Worm (Caenorhabditis elegans) whole organism, L4 larva: Measurements from ENCODE around the gene F47B8.1.

Source experiments
- D1046.2 ChIP-seq: fragments of 200-800 bp; sonication (Bioruptor generic); IDR thresholded peaks from 2 replicates; pipeline ENCODE4 v1.3.6; 2022; ENCODE audit warnings: missing genetic modification characterization, missing compliant biosample characterization
- F10B5.3 ChIP-seq: sonication (generic microtip); optimal IDR thresholded peaks from 2 replicates; lab custom pipeline; 2016; ENCODE audit warnings: mild to moderate bottlenecking, missing genetic modification characterization, missing compliant biosample characterization
- F26F4.8 ChIP-seq: fragments of 200-800 bp; sonication (Bioruptor generic); conservative IDR thresholded peaks from 2 replicates; pipeline ENCODE4 v1.3.6; 2022; ENCODE audit warnings: missing genetic modification characterization, missing compliant biosample characterization
- F44E2.7 ChIP-seq: fragments of 200-800 bp; sonication (Bioruptor generic); IDR thresholded peaks from 2 replicates; pipeline ENCODE4 v2.1.2; 2022; ENCODE audit warnings: missing genetic modification characterization, missing compliant biosample characterization
- F49E8.2 ChIP-seq: sonication (generic microtip); optimal IDR thresholded peaks from 2 replicates; lab custom pipeline; 2016; ENCODE audit warnings: missing compliant biosample characterization, mild to moderate bottlenecking, missing genetic modification characterization, borderline replicate concordance
- T26A8.4 ChIP-seq: fragments of 200-800 bp; sonication (Bioruptor generic); IDR thresholded peaks from 2 replicates; pipeline ENCODE4 v1.3.6; 2022; ENCODE audit warnings: missing genetic modification characterization, missing compliant biosample characterization
- Y105C5A.15 ChIP-seq: fragments of 200-800 bp; sonication (Bioruptor generic); IDR thresholded peaks from 2 replicates; pipeline ENCODE4 v1.3.6; 2022; ENCODE audit warnings: missing genetic modification characterization, missing compliant biosample characterization
- Y48G9A.11 ChIP-seq: fragments of 200-800 bp; sonication (Bioruptor generic); IDR thresholded peaks from 2 replicates; pipeline ENCODE4 v1.3.6; 2022; ENCODE audit warnings: missing genetic modification reagents, missing genetic modification characterization, missing compliant biosample characterization
- aly-2 ChIP-seq: sonication (generic microtip); optimal IDR thresholded peaks from 2 replicates; lab custom pipeline; 2018; ENCODE audit warnings: missing biosample characterization, missing genetic modification characterization
- ama-1 ChIP-seq: fragments of 150-350 bp; optimal IDR thresholded peaks from 2 replicates; lab custom pipeline; 2014; ENCODE audit warnings: inconsistent platforms, mixed read lengths
- ceh-20 ChIP-seq: fragments of 200-800 bp; sonication (Bioruptor generic); IDR thresholded peaks from 2 replicates; pipeline ENCODE4 v1.3.6; 2022; ENCODE audit warnings: missing genetic modification reagents, missing genetic modification characterization, missing compliant biosample characterization
- ces-1 ChIP-seq: fragments of 150-350 bp; sonication (generic microtip); optimal IDR thresholded peaks from 4 replicates; lab custom pipeline; 2014; ENCODE audit warnings: missing biosample characterization, missing genetic modification reagents, missing genetic modification characterization
- cey-2 ChIP-seq: sonication (generic microtip); optimal IDR thresholded peaks from 3 replicates; lab custom pipeline; 2017; ENCODE audit warnings: missing genetic modification characterization, mild to moderate bottlenecking, missing compliant biosample characterization, antibody characterized with exemption, borderline replicate concordance; ENCODE audit not compliant: insufficient read depth
- ctbp-1 ChIP-seq: fragments of 200-800 bp; sonication (Bioruptor generic); IDR thresholded peaks from 2 replicates; pipeline ENCODE4 v1.3.6; 2022; ENCODE audit warnings: missing genetic modification reagents, missing genetic modification characterization, missing compliant biosample characterization
- daf-12 ChIP-seq: fragments of 150-350 bp; optimal IDR thresholded peaks from 2 replicates; lab custom pipeline; 2014; ENCODE audit warnings: missing biosample characterization, missing genetic modification reagents, missing genetic modification characterization
- duxl-1 ChIP-seq: sonication (generic microtip); optimal IDR thresholded peaks from 2 replicates; lab custom pipeline; 2016; ENCODE audit warnings: mild to moderate bottlenecking, missing genetic modification characterization, moderate library complexity, missing compliant biosample characterization; ENCODE audit not compliant: poor library complexity
- egl-43 ChIP-seq: fragments of 200-800 bp; sonication (Bioruptor generic); IDR thresholded peaks from 2 replicates; pipeline ENCODE4 v1.3.6; 2022; ENCODE audit warnings: missing genetic modification reagents, missing genetic modification characterization, missing compliant biosample characterization
- fkh-10 ChIP-seq: fragments of 150-350 bp; optimal IDR thresholded peaks from 2 replicates; lab custom pipeline; 2014; ENCODE audit warnings: missing biosample characterization, missing genetic modification reagents, missing genetic modification characterization
- fos-1 ChIP-seq: fragments of 150-350 bp; optimal IDR thresholded peaks from 2 replicates; lab custom pipeline; 2014; ENCODE audit warnings: missing biosample characterization, missing genetic modification characterization
- hlh-11 ChIP-seq: fragments of 200-800 bp; sonication (Bioruptor generic); optimal IDR thresholded peaks from 2 replicates; lab custom pipeline; 2018; ENCODE audit warnings: mild to moderate bottlenecking, missing genetic modification characterization, missing compliant biosample characterization
- hmg-1.1 ChIP-seq: fragments of 200-800 bp; sonication (Bioruptor generic); IDR thresholded peaks from 2 replicates; pipeline ENCODE4 v1.3.6; 2022; ENCODE audit warnings: missing genetic modification reagents, missing genetic modification characterization, missing compliant biosample characterization
- jun-1 ChIP-seq: fragments of 150-350 bp; optimal IDR thresholded peaks from 2 replicates; lab custom pipeline; 2014; ENCODE audit warnings: missing biosample characterization, missing genetic modification reagents, missing genetic modification characterization
- lim-7 ChIP-seq: fragments of 200-800 bp; sonication (Bioruptor generic); IDR thresholded peaks from 2 replicates; pipeline ENCODE4 v1.3.6; 2022; ENCODE audit warnings: missing genetic modification characterization, missing compliant biosample characterization
- lin-1 ChIP-seq: fragments of 200-800 bp; sonication (Bioruptor generic); IDR thresholded peaks from 2 replicates; pipeline ENCODE4 v1.3.6; 2022; ENCODE audit warnings: missing genetic modification reagents, missing genetic modification characterization, missing compliant biosample characterization
- lin-13 ChIP-seq: fragments of 150-350 bp; optimal IDR thresholded peaks from 2 replicates; lab custom pipeline; 2014; ENCODE audit warnings: missing biosample characterization, missing genetic modification reagents, missing genetic modification characterization
- lin-15B ChIP-seq: fragments of 150-350 bp; sonication (generic microtip); optimal IDR thresholded peaks from 3 replicates; lab custom pipeline; 2014; ENCODE audit warnings: missing biosample characterization, missing genetic modification characterization
- lin-39 ChIP-seq: fragments of 150-350 bp; optimal IDR thresholded peaks from 2 replicates; lab custom pipeline; 2014; ENCODE audit warnings: missing biosample characterization, missing genetic modification reagents, missing genetic modification characterization
- lsy-2 ChIP-seq, 2 experiments: fragments of 150-350 bp in 1 of 2; sonication (generic microtip) in 1 of 2; optimal IDR thresholded peaks; 2 replicates each; lab custom pipeline; 2014 to 2017; ENCODE audit warnings: missing biosample characterization in 2 of 2, missing genetic modification characterization in 2 of 2
- mdl-1 ChIP-seq, 2 experiments: fragments of 150-350 bp in 1 of 2; sonication (generic microtip) in 1 of 2; optimal IDR thresholded peaks; 2 replicates each; lab custom pipeline; 2014 to 2017; ENCODE audit warnings: missing biosample characterization in 2 of 2, missing genetic modification characterization in 2 of 2
- mxl-2 ChIP-seq: fragments of 200-800 bp; sonication (Bioruptor generic); conservative IDR thresholded peaks from 2 replicates; pipeline ENCODE4 v1.3.6; 2022; ENCODE audit warnings: missing genetic modification reagents, missing genetic modification characterization, missing compliant biosample characterization
- nhr-11 ChIP-seq: fragments of 150-350 bp; optimal IDR thresholded peaks from 2 replicates; lab custom pipeline; 2014; ENCODE audit warnings: missing biosample characterization, missing genetic modification characterization
- nhr-111 ChIP-seq: fragments of 200-800 bp; sonication (Bioruptor generic); optimal IDR thresholded peaks from 2 replicates; lab custom pipeline; 2018; ENCODE audit warnings: mild to moderate bottlenecking, missing genetic modification characterization, missing compliant biosample characterization
- nhr-28 ChIP-seq: fragments of 150-350 bp; optimal IDR thresholded peaks from 2 replicates; lab custom pipeline; 2014; ENCODE audit warnings: missing biosample characterization, missing genetic modification characterization
- nhr-41 ChIP-seq: fragments of 200-800 bp; sonication (Bioruptor generic); IDR thresholded peaks from 2 replicates; pipeline ENCODE4 v1.3.6; 2022; ENCODE audit warnings: missing genetic modification reagents, missing genetic modification characterization, missing compliant biosample characterization
- nhr-42 ChIP-seq: fragments of 200-800 bp; sonication (Bioruptor generic); IDR thresholded peaks from 2 replicates; pipeline ENCODE4 v1.3.6; 2022; ENCODE audit warnings: missing genetic modification characterization, missing compliant biosample characterization
- nhr-48 ChIP-seq: sonication (generic microtip); optimal IDR thresholded peaks from 2 replicates; lab custom pipeline; 2016; ENCODE audit warnings: mild to moderate bottlenecking, missing genetic modification characterization, missing compliant biosample characterization
- nhr-6 ChIP-seq: fragments of 150-350 bp; optimal IDR thresholded peaks from 2 replicates; lab custom pipeline; 2014; ENCODE audit warnings: missing biosample characterization, missing genetic modification characterization
- nhr-76 ChIP-seq: fragments of 150-350 bp; optimal IDR thresholded peaks from 2 replicates; lab custom pipeline; 2014; ENCODE audit warnings: missing biosample characterization, missing genetic modification characterization
- php-3 ChIP-seq: fragments of 200-800 bp; sonication (Bioruptor generic); IDR thresholded peaks from 2 replicates; pipeline ENCODE4 v1.3.6; 2022; ENCODE audit warnings: missing genetic modification reagents, missing genetic modification characterization, missing compliant biosample characterization
- pqm-1 ChIP-seq: sonication (generic microtip); optimal IDR thresholded peaks from 2 replicates; lab custom pipeline; 2017; ENCODE audit warnings: missing biosample characterization, missing genetic modification characterization
- saeg-2 ChIP-seq: fragments of 200-800 bp; sonication (Bioruptor generic); IDR thresholded peaks from 2 replicates; pipeline ENCODE4 v1.3.6; 2022; ENCODE audit warnings: missing genetic modification reagents, missing genetic modification characterization, missing compliant biosample characterization
- sdz-12 ChIP-seq: fragments of 200-800 bp; sonication (Bioruptor generic); optimal IDR thresholded peaks from 2 replicates; lab custom pipeline; 2018; ENCODE audit warnings: mild to moderate bottlenecking, missing genetic modification characterization, missing compliant biosample characterization
- set-16 ChIP-seq: fragments of 200-800 bp; sonication (Bioruptor generic); IDR thresholded peaks from 2 replicates; pipeline ENCODE4 v1.3.6; 2022; ENCODE audit warnings: missing genetic modification reagents, missing genetic modification characterization, missing compliant biosample characterization
- skn-1 ChIP-seq: fragments of 150-350 bp; optimal IDR thresholded peaks from 2 replicates; lab custom pipeline; 2014; ENCODE audit warnings: missing biosample characterization, missing genetic modification characterization
- spr-3 ChIP-seq: fragments of 200-800 bp; sonication (Bioruptor generic); optimal IDR thresholded peaks from 2 replicates; lab custom pipeline; 2018; ENCODE audit warnings: mild to moderate bottlenecking, missing genetic modification characterization, missing compliant biosample characterization
- unc-62 ChIP-seq, 3 experiments: fragments of 150-350 bp in 1 of 3; sonication (generic microtip); optimal IDR thresholded peaks in 2 of 3; peaks in 1 of 3; 1 replicate in 1 of 3; 2 replicates in 2 of 3; lab custom pipeline; 2014 to 2017; ENCODE audit warnings: missing biosample characterization in 3 of 3, missing genetic modification characterization in 3 of 3, missing genetic modification reagents in 3 of 3, missing genotype in 1 of 3
- zip-11 ChIP-seq: fragments of 200-800 bp; sonication (Bioruptor generic); IDR thresholded peaks from 2 replicates; pipeline ENCODE4 v1.3.6; 2022; ENCODE audit warnings: missing genetic modification characterization, missing compliant biosample characterization
- ztf-11 ChIP-seq: fragments of 150-350 bp; optimal IDR thresholded peaks from 2 replicates; lab custom pipeline; 2014; ENCODE audit warnings: missing biosample characterization, missing genetic modification characterization
- ztf-7 ChIP-seq: fragments of 150-350 bp; optimal IDR thresholded peaks from 2 replicates; lab custom pipeline; 2014; ENCODE audit warnings: missing biosample characterization, missing genetic modification characterization

Gene F47B8.1

DNA sequence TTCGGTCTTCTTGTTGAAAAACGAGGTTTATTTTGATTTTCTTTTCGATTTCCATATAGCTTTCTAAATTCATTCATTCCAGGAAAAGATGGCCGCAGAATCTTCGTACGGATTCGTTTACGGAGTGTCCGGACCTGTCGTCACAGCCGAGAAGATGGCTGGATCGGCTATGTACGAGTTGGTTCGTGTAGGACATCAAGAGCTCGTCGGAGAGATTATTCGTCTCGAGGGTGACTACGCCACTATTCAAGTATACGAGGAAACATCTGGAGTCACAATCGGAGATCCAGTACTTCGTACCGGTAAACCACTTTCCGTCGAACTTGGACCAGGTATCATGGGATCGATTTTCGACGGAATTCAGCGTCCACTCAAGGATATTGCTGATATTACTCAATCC is 37.5 kb upstream of the F47B8.1 start, which contains the start of gene vha-13:
vha-13 (plus strand) TSS at position 81 of the 400 bp plus-strand sequence.
- TF ChIP-seq cey-2 (no peak), jun-1 (no peak), spr-3 (GFP tag; lab: Kevin White, UChicago) (no peak), unc-62 (GFP tag; optimal IDR thresholded peaks at IDR 0.05 in 1 of 2; lab: Kevin White, UChicago) (peak in 1 of 2 experiments; percentile 72), unc-62 (tag; optimal IDR thresholded peaks at IDR 0.05; lab: Kevin White, UChicago) (no peak)

DNA sequence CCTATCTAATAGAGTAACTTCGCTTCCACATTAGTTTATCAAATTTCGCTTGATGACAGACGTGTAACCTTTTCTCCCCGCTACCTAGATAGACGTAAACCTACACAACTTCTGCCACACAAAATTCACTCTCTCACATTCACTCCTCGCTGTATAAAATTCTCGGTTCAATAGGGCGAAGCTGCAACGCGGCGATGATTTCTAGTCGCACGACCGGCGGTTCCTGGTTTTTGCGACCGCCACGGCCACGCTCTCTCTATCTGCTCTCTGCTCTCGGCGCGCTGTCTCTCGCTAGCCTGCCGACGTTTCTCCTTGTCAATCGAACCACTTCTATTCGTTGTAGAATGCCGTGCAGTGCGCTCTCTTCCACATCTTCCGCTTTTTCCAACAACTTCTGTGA is 36.8 kb upstream of the F47B8.1 start:
- TF ChIP-seq F26F4.8 (GFP tag; lab: Robert Waterston, UW), result no peak
- TF ChIP-seq F49E8.2 (tag; lab: Kevin White, UChicago), result no peak
- no peak for TF ChIP-seq fos-1 (tag; lab: Kevin White, UChicago)
- TF ChIP-seq ztf-11 (tag; lab: Kevin White, UChicago), result no peak
- peak; percentile 35 for TF ChIP-seq fkh-10 (GFP tag; lab: Kevin White, UChicago)
- 0 out of 2 replicates have a peak, but pooled peaks have one; percentile 51 for TF ChIP-seq nhr-42
- no peak for TF ChIP-seq daf-12 (tag; lab: Kevin White, UChicago)
- peak; percentile 23 for TF ChIP-seq duxl-1 (tag; lab: Kevin White, UChicago)
- peak; percentile 90 for TF ChIP-seq hlh-11 (tag; lab: Kevin White, UChicago)
- TF ChIP-seq php-3, result no peak
- peak; percentile 1 for TF ChIP-seq ces-1 (GFP tag; lab: Kevin White, UChicago)
- TF ChIP-seq nhr-11 (tag; lab: Kevin White, UChicago), result peak; percentile 84
- no peak for TF ChIP-seq lin-15B (tag; lab: Kevin White, UChicago)
- no peak for TF ChIP-seq sdz-12 (GFP tag; lab: Kevin White, UChicago)
- no peak for TF ChIP-seq zip-11 (GFP tag; lab: Robert Waterston, UW)
- peak; percentile 86 for TF ChIP-seq egl-43 (GFP tag; lab: Robert Waterston, UW)
- peak; percentile 88 for TF ChIP-seq nhr-28
- TF ChIP-seq ztf-7 (tag; lab: Kevin White, UChicago), result no peak
- peak; percentile 62; the same call in 1 of the 2 replicates for TF ChIP-seq ctbp-1
- peak; percentile 91 for TF ChIP-seq hmg-1.1 (GFP tag; lab: Robert Waterston, UW)
- peak; percentile 67 to 81 for TF ChIP-seq lsy-2 (tag; optimal IDR thresholded peaks at IDR 0.05; lab: Kevin White, UChicago)
- TF ChIP-seq nhr-41, result 0 out of 2 replicates have a peak, but pooled peaks have one; percentile 40
- 0 out of 2 replicates have a peak, but pooled peaks have one; percentile 31 for TF ChIP-seq F44E2.7
- TF ChIP-seq aly-2, result peak; percentile 20
- peak; percentile 98 for TF ChIP-seq nhr-6 (tag; lab: Kevin White, UChicago)
- no peak for TF ChIP-seq F10B5.3 (tag; lab: Kevin White, UChicago)
- no peak for TF ChIP-seq lin-39
- peak; percentile 76; the same call in 1 of the 2 replicates for TF ChIP-seq ceh-20 (GFP tag; lab: Robert Waterston, UW)
- peak; percentile 72; the same call in 1 of the 2 replicates for TF ChIP-seq lin-1
- TF ChIP-seq skn-1 (tag; lab: Kevin White, UChicago), result no peak
- peak; percentile 18 for TF ChIP-seq ama-1 (lab: Kevin White, UChicago)
- peak; percentile 45; the same call in 1 of the 2 replicates for TF ChIP-seq T26A8.4
- no peak for TF ChIP-seq Y105C5A.15 (GFP tag; lab: Robert Waterston, UW)
- TF ChIP-seq Y48G9A.11 (GFP tag; lab: Robert Waterston, UW), result no peak
- TF ChIP-seq nhr-76, result no peak
- TF ChIP-seq nhr-111, result no peak
- TF ChIP-seq mdl-1 (tag; optimal IDR thresholded peaks at IDR 0.05; lab: Kevin White, UChicago), result peak; percentile 23 to 70
- TF ChIP-seq saeg-2 (GFP tag; lab: Robert Waterston, UW), result no peak
- TF ChIP-seq pqm-1 (tag; lab: Kevin White, UChicago), result peak; percentile 81
- peak; percentile 94 for TF ChIP-seq set-16 (GFP tag; lab: Robert Waterston, UW)
- TF ChIP-seq lin-13, result peak; percentile 87
- no peak for TF ChIP-seq cey-2
- TF ChIP-seq D1046.2 (GFP tag; lab: Robert Waterston, UW), result peak; percentile 61; the same call in 1 of the 2 replicates
- TF ChIP-seq mxl-2 (GFP tag; lab: Robert Waterston, UW), result no peak
- TF ChIP-seq lim-7, result 0 out of 2 replicates have a peak, but pooled peaks have one; percentile 40
- TF ChIP-seq nhr-48, result peak; percentile 46
